Worm (Caenorhabditis elegans) whole organism, L1 larva: ENCODE data around the gene ttr-15.

ENCODE experiments used
- C16A3.4 ChIP-seq: fragments of 150-350 bp; optimal IDR thresholded peaks from 2 replicates; lab custom pipeline; 2014; ENCODE audit warnings: missing biosample characterization, missing genetic modification characterization
- C34B4.2 ChIP-seq: sonication (generic microtip); optimal IDR thresholded peaks from 2 replicates; lab custom pipeline; 2017; ENCODE audit warnings: mild to moderate bottlenecking, missing genetic modification characterization, missing compliant biosample characterization
- F16B12.6 ChIP-seq: fragments of 150-350 bp; optimal IDR thresholded peaks from 2 replicates; lab custom pipeline; 2014; ENCODE audit warnings: missing biosample characterization, missing genetic modification characterization
- ama-1 ChIP-seq: fragments of 150-350 bp; optimal IDR thresholded peaks from 2 replicates; lab custom pipeline; 2014
- blmp-1 ChIP-seq: fragments of 150-350 bp; optimal IDR thresholded peaks from 2 replicates; lab custom pipeline; 2014; ENCODE audit warnings: missing biosample characterization, missing genetic modification characterization
- ceh-63 ChIP-seq: fragments of 200-800 bp; sonication (Bioruptor generic); optimal IDR thresholded peaks from 2 replicates; lab custom pipeline; 2018; ENCODE audit warnings: mild to moderate bottlenecking, missing genetic modification characterization, missing compliant biosample characterization
- ceh-8 ChIP-seq: fragments of 200-800 bp; sonication (Bioruptor generic); optimal IDR thresholded peaks from 2 replicates; lab custom pipeline; 2018; ENCODE audit warnings: mild to moderate bottlenecking, missing genetic modification characterization, moderate library complexity, missing compliant biosample characterization
- ceh-82 ChIP-seq, 3 experiments: fragments of 150-350 bp in 1 of 3; sonication (generic microtip) in 2 of 3; optimal IDR thresholded peaks; 2 replicates each; lab custom pipeline; 2014 to 2017; ENCODE audit warnings: missing biosample characterization in 3 of 3, missing genetic modification characterization in 3 of 3
- ceh-90 ChIP-seq: sonication (generic microtip); optimal IDR thresholded peaks from 2 replicates; lab custom pipeline; 2016; ENCODE audit warnings: missing genetic modification characterization, missing compliant biosample characterization
- ces-1 ChIP-seq: fragments of 150-350 bp; optimal IDR thresholded peaks from 2 replicates; lab custom pipeline; 2014; ENCODE audit warnings: missing biosample characterization, missing genetic modification reagents, missing genetic modification characterization
- dpl-1 ChIP-seq, 3 experiments: fragments of 150-350 bp in 2 of 3; sonication (generic microtip) in 1 of 3; optimal IDR thresholded peaks; 2 replicates each; lab custom pipeline; 2014 to 2017; ENCODE audit warnings: missing biosample characterization in 3 of 3, missing genetic modification characterization in 3 of 3, missing genetic modification reagents in 3 of 3
- efl-3 ChIP-seq: fragments of 200-800 bp; sonication (Bioruptor generic); optimal IDR thresholded peaks from 2 replicates; lab custom pipeline; 2018; ENCODE audit warnings: mild to moderate bottlenecking, missing genetic modification characterization, missing compliant biosample characterization
- egl-13 ChIP-seq: sonication (generic microtip); optimal IDR thresholded peaks from 2 replicates; lab custom pipeline; 2016; ENCODE audit warnings: missing genotype, missing genetic modification reagents, missing genetic modification characterization, missing compliant biosample characterization
- elt-2 ChIP-seq: sonication (generic microtip); optimal IDR thresholded peaks from 2 replicates; lab custom pipeline; 2016; ENCODE audit warnings: missing genetic modification characterization, mild to moderate bottlenecking, inconsistent platforms, missing compliant biosample characterization, missing genetic modification reagents
- elt-3 ChIP-seq, 6 experiments: fragments of 150-350 bp in 1 of 6; sonication (generic microtip); optimal IDR thresholded peaks; 2 replicates each; lab custom pipeline; 2017 to 2018; ENCODE audit warnings: missing biosample characterization in 6 of 6, missing genetic modification characterization in 6 of 6, inconsistent platforms in 1 of 6
- ets-5 ChIP-seq: fragments of 200-800 bp; sonication (Bioruptor generic); IDR thresholded peaks from 2 replicates; pipeline ENCODE4 v1.3.6; 2022; ENCODE audit warnings: missing genetic modification characterization, missing compliant biosample characterization
- fkh-10 ChIP-seq: sonication (generic microtip); optimal IDR thresholded peaks from 2 replicates; lab custom pipeline; 2017; ENCODE audit warnings: missing biosample characterization, missing genetic modification reagents, missing genetic modification characterization
- fos-1 ChIP-seq: fragments of 150-350 bp; optimal IDR thresholded peaks from 2 replicates; lab custom pipeline; 2014; ENCODE audit warnings: missing biosample characterization, missing genetic modification characterization
- grh-1 ChIP-seq: fragments of 200-800 bp; sonication (Bioruptor generic); IDR thresholded peaks from 2 replicates; pipeline ENCODE4 v1.3.6; 2022; ENCODE audit warnings: missing genetic modification reagents, missing genetic modification characterization, missing compliant biosample characterization
- irx-1 ChIP-seq: sonication (generic microtip); optimal IDR thresholded peaks from 2 replicates; lab custom pipeline; 2016; ENCODE audit warnings: missing genetic modification characterization, missing compliant biosample characterization
- lin-15B ChIP-seq: fragments of 150-350 bp; sonication (generic microtip); optimal IDR thresholded peaks from 3 replicates; lab custom pipeline; 2014; ENCODE audit warnings: missing biosample characterization, missing genetic modification characterization
- lin-35 ChIP-seq, 2 experiments: fragments of 150-350 bp; optimal IDR thresholded peaks; 2 replicates each; lab custom pipeline; 2014; ENCODE audit warnings: missing biosample characterization in 2 of 2, missing genetic modification characterization in 2 of 2, missing genetic modification reagents in 2 of 2
- mep-1 ChIP-seq: fragments of 150-350 bp; optimal IDR thresholded peaks from 2 replicates; lab custom pipeline; 2014; ENCODE audit warnings: missing biosample characterization, missing genetic modification characterization
- nhr-11 ChIP-seq: fragments of 150-350 bp; optimal IDR thresholded peaks from 2 replicates; lab custom pipeline; 2014; ENCODE audit warnings: missing biosample characterization, missing genetic modification characterization
- nhr-12 ChIP-seq: sonication (generic microtip); optimal IDR thresholded peaks from 2 replicates; lab custom pipeline; 2017; ENCODE audit warnings: missing biosample characterization, missing genetic modification characterization
- nhr-19 ChIP-seq: fragments of 200-800 bp; sonication (Bioruptor generic); conservative IDR thresholded peaks from 2 replicates; pipeline ENCODE4 v1.3.6; 2022; ENCODE audit warnings: missing genetic modification characterization, missing compliant biosample characterization
- nhr-237 ChIP-seq: fragments of 150-350 bp; optimal IDR thresholded peaks from 2 replicates; lab custom pipeline; 2014; ENCODE audit warnings: missing biosample characterization, missing genetic modification characterization
- nhr-77 ChIP-seq: fragments of 150-350 bp; optimal IDR thresholded peaks from 2 replicates; lab custom pipeline; 2014; ENCODE audit warnings: missing biosample characterization, missing genetic modification characterization
- nhr-84 ChIP-seq: sonication (generic microtip); optimal IDR thresholded peaks from 2 replicates; lab custom pipeline; 2017; ENCODE audit warnings: missing biosample characterization, missing genetic modification characterization
- nhr-85 ChIP-seq: sonication (generic microtip); peaks from one replicate; lab custom pipeline; 2016; ENCODE audit warnings: missing genetic modification characterization, inconsistent platforms, missing compliant biosample characterization
- pag-3 ChIP-seq: sonication (generic microtip); optimal IDR thresholded peaks from 2 replicates; lab custom pipeline; 2017; ENCODE audit warnings: missing genetic modification characterization, mild to moderate bottlenecking, missing compliant biosample characterization, antibody characterized with exemption, borderline replicate concordance; ENCODE audit not compliant: insufficient read depth
- skn-1 ChIP-seq: fragments of 150-350 bp; optimal IDR thresholded peaks from 2 replicates; lab custom pipeline; 2014; ENCODE audit warnings: missing biosample characterization, missing genetic modification characterization
- snu-23 ChIP-seq: sonication (generic microtip); optimal IDR thresholded peaks from 2 replicates; lab custom pipeline; 2016; ENCODE audit warnings: missing genetic modification characterization, missing compliant biosample characterization
- sox-4 ChIP-seq: sonication (generic microtip); optimal IDR thresholded peaks from 2 replicates; lab custom pipeline; 2016; ENCODE audit warnings: missing genetic modification characterization, missing compliant biosample characterization
- sup-37 ChIP-seq: fragments of 200-800 bp; sonication (Bioruptor generic); optimal IDR thresholded peaks from 2 replicates; lab custom pipeline; 2018; ENCODE audit warnings: mild to moderate bottlenecking, missing genetic modification characterization, missing compliant biosample characterization
- swsn-7 ChIP-seq: sonication (generic microtip); optimal IDR thresholded peaks from 2 replicates; lab custom pipeline; 2016; ENCODE audit warnings: missing genetic modification characterization, missing compliant biosample characterization
- unc-30 ChIP-seq: sonication (generic microtip); optimal IDR thresholded peaks from 2 replicates; lab custom pipeline; 2017; ENCODE audit warnings: missing biosample characterization, missing genetic modification characterization
- unc-86 ChIP-seq: sonication (generic microtip); optimal IDR thresholded peaks from 2 replicates; lab custom pipeline; 2016; ENCODE audit warnings: missing genetic modification characterization, missing compliant biosample characterization
- vab-15 ChIP-seq: sonication (generic microtip); optimal IDR thresholded peaks from 2 replicates; lab custom pipeline; 2017; ENCODE audit warnings: missing genotype, mild to moderate bottlenecking, missing genetic modification characterization, missing compliant biosample characterization
- zag-1 ChIP-seq: fragments of 150-350 bp; optimal IDR thresholded peaks from 2 replicates; lab custom pipeline; 2014; ENCODE audit warnings: missing biosample characterization, missing genetic modification characterization
- ztf-4 ChIP-seq: fragments of 150-350 bp; optimal IDR thresholded peaks from 2 replicates; lab custom pipeline; 2014; ENCODE audit warnings: missing biosample characterization, missing genetic modification characterization

Gene ttr-15

ce11 chrIII:10333961-10334542 is 3.6 kb upstream of the ttr-15 start, which contains the start of the genes jmjd-4 and mev-1 (continued):
- TF ChIP-seq nhr-19 (GFP tag; lab: Robert Waterston, UW) (peak; percentile 89), ces-1 (GFP tag; lab: Kevin White, UChicago) (no peak), ceh-63 (GFP tag; lab: Kevin White, UChicago) (no peak), fos-1 (tag; lab: Kevin White, UChicago) (peak; percentile 72), lin-35 (GFP tag; optimal IDR thresholded peaks at IDR 0.05; lab: Kevin White, UChicago) (peak; percentile 86 to 92), ceh-90 (tag; lab: Kevin White, UChicago) (peak; percentile 56), zag-1 (tag; lab: Kevin White, UChicago) (no peak), dpl-1 (GFP tag; optimal IDR thresholded peaks at IDR 0.05; lab: Kevin White, UChicago) (peak; percentile 84 to 87 (median 86)), nhr-11 (tag; lab: Kevin White, UChicago) (peak; percentile 58), unc-30 (no peak), snu-23 (GFP tag; lab: Kevin White, UChicago) (peak; percentile 93), swsn-7 (tag; lab: Kevin White, UChicago) (peak; percentile 89), ceh-82 (tag; optimal IDR thresholded peaks at IDR 0.05; lab: Kevin White, UChicago) (peak; percentile 81 to 92 (median 91)), lin-15B (tag; lab: Kevin White, UChicago) (peak; percentile 81), pag-3 (tag; lab: Kevin White, UChicago) (no peak), nhr-85 (peak; percentile 98), efl-3 (GFP tag; lab: Kevin White, UChicago) (no peak), egl-13 (peak; percentile 63), vab-15 (tag; lab: Kevin White, UChicago) (no peak), irx-1 (peak; percentile 89), sup-37 (GFP tag; lab: Kevin White, UChicago) (peak; percentile 81), ceh-8 (GFP tag; lab: Kevin White, UChicago) (peak; percentile 84), elt-3 (tag; optimal IDR thresholded peaks at IDR 0.05; lab: Kevin White, UChicago) (peak in 2 of 6 experiments; percentile 73 to 76), F16B12.6 (tag; lab: Kevin White, UChicago) (peak; percentile 76), unc-86 (peak; percentile 87), sox-4 (peak; percentile 41), nhr-12 (tag; lab: Kevin White, UChicago) (no peak), blmp-1 (peak; percentile 50), C16A3.4 (tag; lab: Kevin White, UChicago) (peak; percentile 72), skn-1 (peak; percentile 86), ets-5 (no peak), ztf-4 (tag; lab: Kevin White, UChicago) (peak; percentile 38), elt-2 (tag; lab: Kevin White, UChicago) (peak; percentile 84)
- TF ChIP-seq, all 84 proteins: peak for 58

- TF ChIP-seq nhr-237 = no peak
- TF ChIP-seq nhr-77 (tag; lab: Kevin White, UChicago) = no peak
- no peak for TF ChIP-seq grh-1 (GFP tag; lab: Robert Waterston, UW)
- TF ChIP-seq sup-37 (GFP tag; lab: Kevin White, UChicago) = no peak
- no peak for TF ChIP-seq nhr-84 (tag; lab: Kevin White, UChicago)
- no peak for TF ChIP-seq fos-1 (tag; lab: Kevin White, UChicago)
- TF ChIP-seq efl-3 (GFP tag; lab: Kevin White, UChicago) = no peak
- no peak for TF ChIP-seq blmp-1
- no peak for TF ChIP-seq fkh-10
- TF ChIP-seq ama-1 = no peak
- no peak for TF ChIP-seq nhr-19 (GFP tag; lab: Robert Waterston, UW)
- TF ChIP-seq ztf-4 (tag; lab: Kevin White, UChicago) = no peak
- no peak for TF ChIP-seq unc-86
- no peak for TF ChIP-seq C34B4.2 (tag; lab: Kevin White, UChicago)
- TF ChIP-seq mep-1 (tag; lab: Kevin White, UChicago) = no peak
Measured at ce11 chrIII:10335086-10335485, 2.6 kb upstream of the ttr-15 start, which contains the start of gene ced-9. Gene ced-9, plus strand, starts transcription at chrIII:10335172.
